Fruit fly (Drosophila melanogaster) whole organism, embryonic: ENCODE measurements around the gene fd96Ca.
A peak's percentile ranks its signal among the peaks of the same experiment; 100 is the strongest.

Experiments used
- B-H2 ChIP-seq: fragments of 200-800 bp; sonication (Bioruptor generic); optimal IDR thresholded peaks from 2 replicates; lab custom pipeline; 2018; ENCODE audit warnings: missing biosample characterization, mild to moderate bottlenecking, missing genetic modification characterization
- Bdp1 ChIP-seq: fragments of 200-800 bp; sonication (Bioruptor generic); optimal IDR thresholded peaks from 3 replicates; lab custom pipeline; 2016; ENCODE audit warnings: missing biosample characterization, missing genetic modification characterization
- CG10543 ChIP-seq: fragments of 200-800 bp; sonication (Bioruptor generic); optimal IDR thresholded peaks from 3 replicates; lab custom pipeline; 2017; ENCODE audit warnings: missing biosample characterization, mild to moderate bottlenecking, missing genetic modification characterization, moderate library complexity
- CG11398 ChIP-seq: fragments of 200-800 bp; sonication (Bioruptor generic); optimal IDR thresholded peaks from 2 replicates; lab custom pipeline; 2016; ENCODE audit warnings: missing biosample characterization, missing genetic modification characterization
- CG12744 ChIP-seq: fragments of 200-800 bp; sonication (Bioruptor generic); optimal IDR thresholded peaks from 2 replicates; lab custom pipeline; 2016; ENCODE audit warnings: missing biosample characterization, missing genetic modification characterization
- CG13287 ChIP-seq: fragments of 200-800 bp; sonication (Bioruptor generic); IDR thresholded peaks from 2 replicates; pipeline ENCODE4 v1.3.6; 2022; ENCODE audit warnings: missing biosample characterization, missing genetic modification characterization; ENCODE audit not compliant: partially characterized antibody
- CG13775 ChIP-seq: fragments of 200-800 bp; sonication (Bioruptor generic); optimal IDR thresholded peaks from 3 replicates; lab custom pipeline; 2017; ENCODE audit warnings: missing biosample characterization, mild to moderate bottlenecking, missing genetic modification characterization
- CG14667 ChIP-seq: fragments of 200-800 bp; sonication (Bioruptor generic); IDR thresholded peaks from 2 replicates; pipeline ENCODE4 v1.3.6; 2022; ENCODE audit warnings: missing biosample characterization, missing genetic modification characterization
- CG14710 ChIP-seq: fragments of 200-800 bp; sonication (Bioruptor generic); optimal IDR thresholded peaks from 3 replicates; lab custom pipeline; 2019; ENCODE audit warnings: missing biosample characterization, mild to moderate bottlenecking, missing genetic modification characterization, moderate library complexity
- CG14860 ChIP-seq: fragments of 200-800 bp; sonication (Bioruptor generic); IDR thresholded peaks from 3 replicates; pipeline ENCODE4 v1.3.6; 2022; ENCODE audit warnings: missing biosample characterization, missing genetic modification characterization; ENCODE audit not compliant: partially characterized antibody
- CG15011 ChIP-seq: fragments of 200-800 bp; sonication (Bioruptor generic); optimal IDR thresholded peaks from 3 replicates; lab custom pipeline; 2018; ENCODE audit warnings: missing biosample characterization, mild to moderate bottlenecking, missing genetic modification characterization
- CG16779 ChIP-seq: fragments of 200-800 bp; sonication (Bioruptor generic); IDR thresholded peaks from 2 replicates; pipeline ENCODE4 v1.3.6; 2022; ENCODE audit warnings: missing biosample characterization, missing genetic modification characterization
- CG33557 ChIP-seq: fragments of 200-800 bp; sonication (Bioruptor generic); optimal IDR thresholded peaks from 2 replicates; lab custom pipeline; 2019; ENCODE audit warnings: missing biosample characterization, mild to moderate bottlenecking, missing genetic modification characterization, moderate library complexity
- CG3407 ChIP-seq: fragments of 200-800 bp; sonication (Bioruptor generic); optimal IDR thresholded peaks from 2 replicates; lab custom pipeline; 2018; ENCODE audit warnings: missing biosample characterization, mild to moderate bottlenecking, missing genetic modification characterization
- CG5953 ChIP-seq: fragments of 200-800 bp; sonication (Bioruptor generic); IDR thresholded peaks from 2 replicates; pipeline ENCODE4 v1.3.6; 2022; ENCODE audit warnings: missing biosample characterization, missing genetic modification characterization
- CG6254 ChIP-seq: fragments of 200-800 bp; sonication (Bioruptor generic); optimal IDR thresholded peaks from 3 replicates; lab custom pipeline; 2017; ENCODE audit warnings: mild to moderate bottlenecking, missing biosample characterization, missing genetic modification reagents, missing genetic modification characterization
- CG8765 ChIP-seq: fragments of 200-800 bp; sonication (Bioruptor generic); IDR thresholded peaks from 2 replicates; pipeline ENCODE4 v1.3.6; 2022; ENCODE audit warnings: missing biosample characterization, missing genetic modification characterization
- CkIIα-i1 ChIP-seq: fragments of 200-800 bp; sonication (Bioruptor generic); IDR thresholded peaks from 2 replicates; pipeline ENCODE4 v1.3.6; 2022; ENCODE audit warnings: missing biosample characterization, missing genetic modification characterization
- D19A ChIP-seq: fragments of 200-800 bp; optimal IDR thresholded peaks from 3 replicates; lab custom pipeline; 2019; ENCODE audit warnings: missing biosample characterization, mild to moderate bottlenecking, missing genetic modification characterization, moderate library complexity
- Dip3 ChIP-seq: fragments of 200-800 bp; sonication (Bioruptor generic); optimal IDR thresholded peaks from 3 replicates; lab custom pipeline; 2016; ENCODE audit warnings: missing biosample characterization, missing genetic modification characterization
- Dref ChIP-seq: fragments of 200-800 bp; sonication (Bioruptor generic); IDR thresholded peaks from 2 replicates; pipeline ENCODE4 v1.3.6; 2022; ENCODE audit warnings: missing biosample characterization, missing genetic modification characterization
- ERR ChIP-seq: fragments of 200-800 bp; sonication (Bioruptor generic); optimal IDR thresholded peaks from 2 replicates; lab custom pipeline; 2016; ENCODE audit warnings: missing biosample characterization, missing genetic modification characterization
- HLH54F ChIP-seq: fragments of 200-800 bp; sonication (Bioruptor generic); optimal IDR thresholded peaks from 3 replicates; lab custom pipeline; 2016; ENCODE audit warnings: missing biosample characterization, missing genetic modification characterization
- MESR4 ChIP-seq: fragments of 200-800 bp; sonication (Bioruptor generic); optimal IDR thresholded peaks from 2 replicates; lab custom pipeline; 2018; ENCODE audit warnings: missing biosample characterization, mild to moderate bottlenecking, missing genetic modification characterization, moderate library complexity
- MTF-1 ChIP-seq: fragments of 200-800 bp; sonication (Bioruptor generic); optimal IDR thresholded peaks from 2 replicates; lab custom pipeline; 2018; ENCODE audit warnings: missing biosample characterization, mild to moderate bottlenecking, missing genetic modification characterization, borderline replicate concordance
- Max ChIP-seq: fragments of 200-800 bp; sonication (Bioruptor generic); optimal IDR thresholded peaks from 2 replicates; lab custom pipeline; 2016; ENCODE audit warnings: missing biosample characterization, mild to moderate bottlenecking, missing genetic modification characterization
- NfI ChIP-seq: fragments of 200-800 bp; sonication (Bioruptor generic); optimal IDR thresholded peaks from 3 replicates; lab custom pipeline; 2018; ENCODE audit warnings: missing biosample characterization, mild to moderate bottlenecking, missing genetic modification characterization, moderate library complexity
- Poxn ChIP-seq: fragments of 200-800 bp; sonication (Bioruptor generic); IDR thresholded peaks from 2 replicates; pipeline ENCODE4 v1.3.6; 2022; ENCODE audit warnings: missing biosample characterization, missing genetic modification characterization
- Ptx1 ChIP-seq: fragments of 200-800 bp; sonication (Bioruptor generic); IDR thresholded peaks from 2 replicates; pipeline ENCODE4 v1.3.6; 2022; ENCODE audit warnings: missing biosample characterization, missing genetic modification characterization
- Ravus ChIP-seq: fragments of 200-800 bp; sonication (Bioruptor generic); IDR thresholded peaks from 2 replicates; pipeline ENCODE4 v1.3.6; 2022; ENCODE audit warnings: missing biosample characterization, missing genetic modification characterization
- Side ChIP-seq: fragments of 200-800 bp; sonication (Bioruptor generic); optimal IDR thresholded peaks from 2 replicates; lab custom pipeline; 2016; ENCODE audit warnings: missing biosample characterization, missing genetic modification characterization
- Usf ChIP-seq: fragments of 200-800 bp; sonication (Bioruptor generic); optimal IDR thresholded peaks from 2 replicates; lab custom pipeline; 2017; ENCODE audit warnings: missing genotype, missing biosample characterization, missing genetic modification characterization
- Xbp1 ChIP-seq: fragments of 200-800 bp; sonication (Bioruptor generic); optimal IDR thresholded peaks from 3 replicates; lab custom pipeline; 2016; ENCODE audit warnings: missing biosample characterization, mild to moderate bottlenecking, missing genetic modification characterization
- al ChIP-seq: fragments of 200-800 bp; sonication (Bioruptor generic); IDR thresholded peaks from 2 replicates; pipeline ENCODE4 v1.3.6; 2022; ENCODE audit warnings: missing biosample characterization, missing genetic modification characterization
- crc ChIP-seq: fragments of 200-800 bp; sonication (Bioruptor generic); optimal IDR thresholded peaks from 2 replicates; lab custom pipeline; 2016; ENCODE audit warnings: missing biosample characterization, missing genetic modification characterization
- crol ChIP-seq: fragments of 200-800 bp; sonication (Bioruptor generic); IDR thresholded peaks from 2 replicates; pipeline ENCODE4 v1.3.6; 2022; ENCODE audit warnings: missing biosample characterization, missing genetic modification characterization
- fd3F ChIP-seq: fragments of 200-800 bp; sonication (Bioruptor generic); optimal IDR thresholded peaks from 2 replicates; lab custom pipeline; 2018; ENCODE audit warnings: missing biosample characterization, mild to moderate bottlenecking, missing genetic modification characterization, moderate library complexity
- fd96Cb ChIP-seq: fragments of 200-800 bp; sonication (Bioruptor generic); optimal IDR thresholded peaks from 2 replicates; lab custom pipeline; 2018; ENCODE audit warnings: missing biosample characterization, mild to moderate bottlenecking, missing genetic modification characterization, moderate library complexity
- gce ChIP-seq: fragments of 200-800 bp; sonication (Bioruptor generic); IDR thresholded peaks from 3 replicates; pipeline ENCODE4 v1.3.6; 2022; ENCODE audit warnings: missing biosample characterization, missing genetic modification characterization
- grn ChIP-seq: fragments of 200-800 bp; sonication (Bioruptor generic); optimal IDR thresholded peaks from 3 replicates; lab custom pipeline; 2017; ENCODE audit warnings: missing biosample characterization, missing genetic modification characterization
- inv ChIP-seq: fragments of 200-800 bp; sonication (Bioruptor generic); IDR thresholded peaks from 2 replicates; pipeline ENCODE4 v1.3.6; 2022; ENCODE audit warnings: missing biosample characterization, missing genetic modification characterization; ENCODE audit not compliant: partially characterized antibody
- kah ChIP-seq: fragments of 200-800 bp; sonication (Bioruptor generic); optimal IDR thresholded peaks from 2 replicates; lab custom pipeline; 2018; ENCODE audit warnings: missing biosample characterization, mild to moderate bottlenecking, missing genetic modification characterization
- knrl ChIP-seq: fragments of 200-800 bp; sonication (Bioruptor generic); IDR thresholded peaks from 3 replicates; pipeline ENCODE4 v1.3.6; 2022; ENCODE audit warnings: missing biosample characterization, missing genetic modification characterization; ENCODE audit not compliant: partially characterized antibody
- luna ChIP-seq: fragments of 200-800 bp; sonication (Bioruptor generic); optimal IDR thresholded peaks from 2 replicates; lab custom pipeline; 2016; ENCODE audit warnings: missing biosample characterization, missing genetic modification characterization
- nerfin-1 ChIP-seq: fragments of 200-800 bp; sonication (Bioruptor generic); optimal IDR thresholded peaks from 3 replicates; lab custom pipeline; 2019; ENCODE audit warnings: missing biosample characterization, mild to moderate bottlenecking, missing genetic modification characterization, moderate library complexity
- oc ChIP-seq: fragments of 200-800 bp; sonication (Bioruptor generic); optimal IDR thresholded peaks from 2 replicates; lab custom pipeline; 2018; ENCODE audit warnings: missing biosample characterization, mild to moderate bottlenecking, missing genetic modification characterization, moderate library complexity
- org-1 ChIP-seq: fragments of 200-800 bp; sonication (Bioruptor generic); optimal IDR thresholded peaks from 2 replicates; lab custom pipeline; 2017; ENCODE audit warnings: missing biosample characterization, missing genetic modification characterization
- phol ChIP-seq: fragments of 200-800 bp; sonication (Bioruptor generic); optimal IDR thresholded peaks from 3 replicates; lab custom pipeline; 2018; ENCODE audit warnings: missing biosample characterization, mild to moderate bottlenecking, missing genetic modification characterization, moderate library complexity
- pnt ChIP-seq: fragments of 200-800 bp; sonication (Bioruptor generic); optimal IDR thresholded peaks from 3 replicates; lab custom pipeline; 2016; ENCODE audit warnings: missing biosample characterization, missing genetic modification characterization
- sqz ChIP-seq: fragments of 200-800 bp; sonication (Bioruptor generic); optimal IDR thresholded peaks from 3 replicates; lab custom pipeline; 2018; ENCODE audit warnings: missing biosample characterization, mild to moderate bottlenecking, missing genetic modification characterization
- tna ChIP-seq: fragments of 200-800 bp; sonication (Bioruptor generic); IDR thresholded peaks from 2 replicates; pipeline ENCODE4 v1.3.6; 2022; ENCODE audit warnings: missing biosample characterization, missing genetic modification characterization; ENCODE audit not compliant: partially characterized antibody

Gene fd96Ca

dm6 chr3R:25122736-25123211, 40.3 kb downstream of the fd96Ca start, which contains the start of the genes CG31510 and TTLL5 (continued):
- no peak; the same call in 2 of the 3 replicates for TF ChIP-seq CG14860 (GFP tag; lab: Robert Waterston, UW)
- TF ChIP-seq CkIIα-i1 = no peak
- TF ChIP-seq Side = peak; percentile 8
- no peak; the same call in 1 of the 2 replicates for TF ChIP-seq crol
- no peak for TF ChIP-seq luna (GFP tag; lab: Kevin White, UChicago)
- TF ChIP-seq Dip3 (GFP tag; lab: Kevin White, UChicago) = peak; percentile 12
- TF ChIP-seq inv (GFP tag; lab: Robert Waterston, UW) = no peak; the same call in 1 of the 2 replicates
- TF ChIP-seq CG11398 = no peak
- TF ChIP-seq MESR4 = peak; percentile 99
- TF ChIP-seq CG14710 (tag; lab: Kevin White, UChicago) = peak; percentile 58
- TF ChIP-seq kah = no peak
- TF ChIP-seq CG13775 (GFP tag; lab: Kevin White, UChicago) = no peak
- TF ChIP-seq D19A (tag; lab: Kevin White, UChicago) = no peak
- TF ChIP-seq Usf (GFP tag; lab: Kevin White, UChicago) = no peak
- TF ChIP-seq CG10543 = no peak
- no peak for TF ChIP-seq CG15011 (GFP tag; lab: Kevin White, UChicago)
- peak; percentile 72 for TF ChIP-seq Dref (GFP tag; lab: Robert Waterston, UW)
- TF ChIP-seq Ptx1 (GFP tag; lab: Robert Waterston, UW) = no peak
- no peak for TF ChIP-seq org-1
- no peak for TF ChIP-seq fd96Cb (tag; lab: Kevin White, UChicago)
- TF ChIP-seq Ravus (GFP tag; lab: Robert Waterston, UW) = no peak
- no peak for TF ChIP-seq knrl
- TF ChIP-seq nerfin-1 (tag; lab: Kevin White, UChicago) = no peak
- TF ChIP-seq CG12744 = no peak
- no peak for TF ChIP-seq oc (tag; lab: Kevin White, UChicago)
- no peak for TF ChIP-seq HLH54F (GFP tag; lab: Kevin White, UChicago)
- peak; percentile 28; the same call in 1 of the 2 replicates for TF ChIP-seq al
- no peak for TF ChIP-seq CG5953 (GFP tag; lab: Robert Waterston, UW)
- no peak for TF ChIP-seq gce (GFP tag; lab: Robert Waterston, UW)
- no peak for TF ChIP-seq Bdp1 (GFP tag; lab: Kevin White, UChicago)
- no peak for TF ChIP-seq Poxn (GFP tag; lab: Robert Waterston, UW)
- no peak for TF ChIP-seq CG3407 (GFP tag; lab: Kevin White, UChicago)
- TF ChIP-seq B-H2 = no peak
- TF ChIP-seq CG8765 = no peak
- no peak for TF ChIP-seq phol
- TF ChIP-seq CG14667 (GFP tag; lab: Robert Waterston, UW) = no peak
- peak; percentile 75; the same call in 1 of the 2 replicates for TF ChIP-seq CG13287 (GFP tag; lab: Robert Waterston, UW)
- TF ChIP-seq Max = no peak
- no peak for TF ChIP-seq Xbp1
- TF ChIP-seq fd3F = no peak
- no peak for TF ChIP-seq ERR
- no peak for TF ChIP-seq grn
- no peak for TF ChIP-seq NfI (GFP tag; lab: Kevin White, UChicago)
- TF ChIP-seq pnt (GFP tag; lab: Kevin White, UChicago) = no peak
- no peak for TF ChIP-seq MTF-1 (GFP tag; lab: Kevin White, UChicago)
- TF ChIP-seq sqz = no peak
- TF ChIP-seq CG16779 (GFP tag; lab: Robert Waterston, UW) = no peak
- no peak for TF ChIP-seq CG6254 (GFP tag; lab: Kevin White, UChicago)
- TF ChIP-seq tna (GFP tag; lab: Robert Waterston, UW) = peak; percentile 15; the same call in 1 of the 2 replicates
- no peak for TF ChIP-seq crc (GFP tag; lab: Kevin White, UChicago)
- TF ChIP-seq CG33557 (GFP tag; lab: Kevin White, UChicago) = no peak
